Worm (Caenorhabditis elegans): ENCODE measurements around the gene nphp-1.

nphp-1 gene

ce11 chrII:10643403-10643802, 8.7 kb downstream of the nphp-1 start, which contains the start of gene M28.4:
Gene M28.4 (plus strand): TSS chrII:10643703.
- TF ChIP-seq ceh-48 (tag; optimal IDR thresholded peaks at IDR 0.05) = no peak
- no peak for TF ChIP-seq pros-1 (tag; optimal IDR thresholded peaks at IDR 0.05)
- TF ChIP-seq ets-4 (tag; optimal IDR thresholded peaks at IDR 0.05) = no peak
- TF ChIP-seq madf-2 (tag; optimal IDR thresholded peaks at IDR 0.05) = no peak
- TF ChIP-seq ref-2 (tag; optimal IDR thresholded peaks at IDR 0.05) = no peak

DNA sequence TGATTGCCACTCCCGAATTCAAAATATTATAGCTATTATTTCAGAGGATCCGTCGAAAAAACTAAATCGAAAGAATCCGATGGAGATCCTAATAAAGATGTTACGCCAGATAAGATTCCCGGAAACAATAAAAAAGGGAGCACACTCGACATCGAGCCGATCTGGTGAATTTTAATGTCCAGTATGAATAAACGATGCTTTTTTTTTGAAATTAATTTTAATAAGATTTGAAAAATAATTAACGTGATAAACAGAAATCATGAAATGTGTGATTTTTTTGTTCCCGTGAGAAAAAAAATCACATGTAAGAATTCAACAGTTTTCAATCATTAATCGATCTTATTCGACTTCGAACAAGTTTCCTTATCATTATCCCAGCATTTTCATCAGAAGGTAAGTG, 12.9 kb downstream of the nphp-1 start, which contains the start of gene M28.9:
TSS of gene M28.9 (plus strand) at position 301 of the 400 bp plus-strand sequence.
- TF ChIP-seq ceh-34 (tag; optimal IDR thresholded peaks at IDR 0.05) (no peak), sdc-2 (tag; optimal IDR thresholded peaks at IDR 0.05) (no peak), mec-3 (tag; optimal IDR thresholded peaks at IDR 0.05; ENCODE audit: borderline replicate concordance) (no peak)

ce11 chrII:10630944-10631343, 21.1 kb downstream of the nphp-1 start:
- TF ChIP-seq zip-5 (tag; optimal IDR thresholded peaks at IDR 0.05) = no peak
- TF ChIP-seq nhr-11 (tag; optimal IDR thresholded peaks at IDR 0.05) = no peak
- TF ChIP-seq lin-11 (tag; optimal IDR thresholded peaks at IDR 0.05) = no peak
- no peak for TF ChIP-seq F13H6.1 (tag; optimal IDR thresholded peaks at IDR 0.05)
- no peak for TF ChIP-seq pag-3 (tag; optimal IDR thresholded peaks at IDR 0.05; ENCODE audit: borderline replicate concordance)
- no peak for TF ChIP-seq ceh-31 (tag; optimal IDR thresholded peaks at IDR 0.05)
- no peak for TF ChIP-seq gmeb-2 (tag; optimal IDR thresholded peaks at IDR 0.05)

DNA sequence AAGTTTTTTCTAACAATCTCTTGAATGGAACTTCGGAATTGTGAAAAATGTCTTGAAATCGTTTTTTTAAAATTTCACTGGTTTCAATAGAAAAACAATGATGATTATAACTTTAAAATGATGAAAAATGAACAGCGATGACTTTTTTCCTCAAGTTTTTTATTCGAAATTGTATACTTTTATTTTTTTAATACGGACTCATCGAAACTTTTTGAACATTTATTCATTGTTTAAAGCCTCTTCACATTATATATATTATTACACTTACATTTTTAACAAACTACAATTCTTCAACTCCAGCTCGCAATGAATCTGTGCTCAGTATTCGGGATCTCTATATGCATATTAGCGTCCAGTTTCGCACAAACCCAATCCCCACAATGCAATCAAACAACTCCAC, 24.1 kb downstream of the nphp-1 start, which contains the start of gene M28.8:
TSS of gene M28.8 (plus strand) at position 301 of the 400 bp plus-strand sequence.
- no peak for TF ChIP-seq ets-4 (tag; optimal IDR thresholded peaks at IDR 0.05)
- no peak for TF ChIP-seq tbx-2 (tag; optimal IDR thresholded peaks at IDR 0.05)
- TF ChIP-seq elt-2 (tag; optimal IDR thresholded peaks at IDR 0.05) = no peak
- TF ChIP-seq eyg-1 (tag; optimal IDR thresholded peaks at IDR 0.05) = no peak
- no peak for TF ChIP-seq hlh-13 (GFP tag; optimal IDR thresholded peaks at IDR 0.05)
- no peak for TF ChIP-seq fkh-6 (tag; optimal IDR thresholded peaks at IDR 0.05)
- TF ChIP-seq ceh-19 (GFP tag; optimal IDR thresholded peaks at IDR 0.05) = no peak
- TF ChIP-seq F13H6.1 (tag; optimal IDR thresholded peaks at IDR 0.05) = no peak
- TF ChIP-seq ceh-24 (tag; optimal IDR thresholded peaks at IDR 0.05) = no peak
- no peak for TF ChIP-seq npax-4 (tag; optimal IDR thresholded peaks at IDR 0.05)
- TF ChIP-seq nhr-11 (tag; optimal IDR thresholded peaks at IDR 0.05) = no peak
- no peak for TF ChIP-seq rnt-1 (tag; optimal IDR thresholded peaks at IDR 0.05)
- no peak for TF ChIP-seq ceh-48 (tag; optimal IDR thresholded peaks at IDR 0.05)

DNA sequence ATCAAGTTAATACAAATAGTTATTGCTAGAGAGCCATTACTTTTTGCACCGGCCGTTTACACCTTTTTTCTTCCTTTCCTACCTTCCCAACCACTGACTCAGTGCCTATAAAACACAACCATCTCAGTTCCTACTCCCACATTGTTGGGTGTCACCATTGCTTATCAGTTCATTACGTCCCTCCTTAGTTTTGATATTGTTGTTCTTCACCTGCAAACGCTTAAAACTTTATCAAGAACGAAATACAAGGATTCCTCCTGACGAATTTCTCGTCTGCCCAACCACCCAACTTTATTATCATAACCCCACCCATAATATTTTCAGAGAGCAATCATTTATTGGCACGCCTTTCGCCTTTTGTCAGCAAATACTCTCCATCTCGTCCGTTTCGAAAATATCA, 25.0 kb downstream of the nphp-1 start:
- TF ChIP-seq gmeb-2 (tag; optimal IDR thresholded peaks at IDR 0.05) (no peak), elt-2 (tag; optimal IDR thresholded peaks at IDR 0.05) (peak; percentile 37)

- TF ChIP-seq ceh-2 (tag; optimal IDR thresholded peaks at IDR 0.05) (no peak), ahr-1 (tag; optimal IDR thresholded peaks at IDR 0.05) (no peak), K09A11.1 (tag; optimal IDR thresholded peaks at IDR 0.05; ENCODE audit: insufficient read depth) (no peak), T23F11.4 (GFP tag; optimal IDR thresholded peaks at IDR 0.05) (no peak), hlh-13 (GFP tag; optimal IDR thresholded peaks at IDR 0.05) (no peak), ceh-48 (tag; optimal IDR thresholded peaks at IDR 0.05) (no peak), C08G9.2 (tag; optimal IDR thresholded peaks at IDR 0.05) (no peak), sox-4 (tag; optimal IDR thresholded peaks at IDR 0.05) (no peak)
These were observed 30.1 kb downstream of the nphp-1 start, which contains the start of gene cutl-9 for ce11 chrII:10621965-10622364. Gene cutl-9 (plus strand): TSS chrII:10622265.

DNA sequence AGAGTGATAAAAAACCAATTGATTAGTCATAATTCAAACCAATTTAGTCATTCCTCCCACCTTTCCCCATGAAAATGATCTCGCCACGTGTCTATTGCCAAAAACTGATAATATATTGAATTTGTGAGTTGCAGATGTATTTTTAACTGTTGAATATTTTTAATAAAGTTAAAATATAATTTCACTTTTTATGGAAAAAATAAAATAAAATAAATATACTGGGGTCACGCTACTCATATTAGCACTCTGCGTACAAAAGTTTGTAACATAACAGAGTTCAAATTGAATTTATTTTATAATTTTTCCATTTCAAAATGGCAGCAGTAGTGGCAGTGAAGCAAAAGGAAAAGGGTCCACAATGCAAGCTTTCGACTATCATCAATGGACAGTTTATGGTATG, 33.9 kb downstream of the nphp-1 start, which contains the start of gene C14A4.13:
TSS of gene C14A4.13 (plus strand) at position 301 of the 400 bp plus-strand sequence.
- TF ChIP-seq dmd-4 (tag; optimal IDR thresholded peaks at IDR 0.05; ENCODE audit: borderline replicate concordance) = no peak
- no peak for TF ChIP-seq sox-2 (GFP tag; IDR thresholded peaks at IDR 0.05)
- TF ChIP-seq C08G9.2 (tag; optimal IDR thresholded peaks at IDR 0.05) = no peak
- TF ChIP-seq pqm-1 (tag; optimal IDR thresholded peaks at IDR 0.05) = no peak
- no peak for TF ChIP-seq lim-6 (tag; optimal IDR thresholded peaks at IDR 0.05)
- no peak for TF ChIP-seq ceh-14 (tag; optimal IDR thresholded peaks at IDR 0.05)
- TF ChIP-seq ref-2 (tag; optimal IDR thresholded peaks at IDR 0.05) = no peak
- no peak for TF ChIP-seq tbx-7 (tag; optimal IDR thresholded peaks at IDR 0.05)
- no peak for TF ChIP-seq pax-1 (tag; optimal IDR thresholded peaks at IDR 0.05)
- TF ChIP-seq nhr-11 (tag; optimal IDR thresholded peaks at IDR 0.05) = no peak
- no peak for TF ChIP-seq ztf-16 (tag; optimal IDR thresholded peaks at IDR 0.05)
- no peak for TF ChIP-seq unc-55 (GFP tag; optimal IDR thresholded peaks at IDR 0.05)
- TF ChIP-seq hlh-6 (tag; optimal IDR thresholded peaks at IDR 0.05) = no peak
- TF ChIP-seq sox-4 (tag; optimal IDR thresholded peaks at IDR 0.05) = no peak
- no peak for TF ChIP-seq gmeb-2 (tag; optimal IDR thresholded peaks at IDR 0.05)
- no peak for TF ChIP-seq fax-1 (tag; optimal IDR thresholded peaks at IDR 0.05)
- TF ChIP-seq ceh-19 (GFP tag; optimal IDR thresholded peaks at IDR 0.05) = no peak
- TF ChIP-seq eyg-1 (tag; optimal IDR thresholded peaks at IDR 0.05) = no peak
